Fruit fly (Drosophila melanogaster) whole organism, prepupa: ENCODE results near the gene CG32537.

Experiments used
- achi ChIP-seq: fragments of 200-800 bp; sonication (Bioruptor generic); optimal IDR thresholded peaks from 3 replicates; lab custom pipeline; 2016; ENCODE audit warnings: missing biosample characterization, missing genetic modification characterization
- lz ChIP-seq: fragments of 200-800 bp; sonication (Bioruptor generic); optimal IDR thresholded peaks from 3 replicates; lab custom pipeline; 2016; ENCODE audit warnings: missing biosample characterization, missing genetic modification characterization

DNA sequence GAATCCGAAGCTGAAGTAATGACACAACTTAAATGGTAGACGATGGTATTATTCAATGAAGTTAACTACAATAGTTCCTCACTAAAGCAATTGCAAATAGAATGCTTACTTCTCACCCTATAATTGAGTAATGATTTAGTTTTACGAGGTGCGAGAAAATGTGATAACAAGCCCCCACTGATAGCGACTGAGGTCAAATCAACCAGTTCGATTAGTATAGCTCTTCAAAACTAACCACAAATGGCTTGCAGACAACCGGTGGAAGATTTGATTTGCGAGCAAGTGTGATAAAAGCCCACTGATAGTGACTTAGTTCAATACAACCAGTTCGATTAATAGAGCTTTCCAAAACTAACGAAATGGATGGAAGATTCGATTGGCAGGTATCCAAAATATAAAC, 37.0 kb downstream of the CG32537 start:
- TF ChIP-seq lz (GFP tag; lab: Kevin White, UChicago) = no peak
- no peak for TF ChIP-seq achi (GFP tag; lab: Kevin White, UChicago)
